Worm (Caenorhabditis elegans): ENCODE data around the gene mrpl-41.
A peak's percentile ranks its signal among the peaks of the same experiment; 100 is the strongest.

DNA sequence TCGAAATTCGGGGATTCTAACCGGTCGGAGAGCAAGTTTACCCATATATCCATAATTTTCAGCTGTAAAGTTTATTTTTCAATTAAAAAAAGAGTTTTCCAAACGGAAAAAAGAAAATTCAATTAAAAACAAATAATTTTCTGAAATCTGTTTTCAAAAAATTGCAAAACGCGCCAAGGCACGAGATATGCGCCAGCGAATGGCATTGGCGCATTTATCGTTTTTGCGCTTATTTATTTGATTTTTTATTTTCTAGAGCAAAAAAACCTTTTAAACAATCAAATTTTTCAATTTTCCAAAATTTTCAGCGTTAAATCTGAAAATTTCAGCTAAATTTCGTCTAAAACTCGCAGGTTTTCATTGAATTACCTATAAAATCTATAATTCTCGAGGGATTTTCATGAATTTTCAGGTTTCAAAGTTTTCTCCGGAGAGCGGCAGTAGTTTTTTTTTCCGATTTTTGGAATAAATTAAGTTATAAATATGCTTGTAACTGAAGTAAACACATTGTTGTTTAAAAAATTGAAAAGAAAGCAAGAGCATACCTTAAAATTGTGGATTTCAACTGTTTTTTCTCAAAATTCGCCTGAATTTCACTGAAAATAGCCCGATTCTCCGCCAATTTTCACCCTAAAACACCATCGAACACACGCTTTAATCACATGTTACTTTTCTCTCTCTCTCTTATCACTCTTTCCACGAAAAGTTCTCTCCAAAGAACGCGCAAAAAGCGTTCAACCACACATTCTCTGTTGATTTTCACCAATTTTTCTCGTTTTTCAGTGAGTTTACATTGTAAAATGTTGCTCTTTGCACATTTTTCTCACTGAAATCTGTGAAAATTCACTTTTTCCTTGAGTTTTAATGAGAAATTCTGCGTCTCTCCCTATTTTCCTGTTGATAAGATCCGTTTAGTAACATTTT lies 2.9 kb upstream of the mrpl-41 start, which contains the start of gene B0432.10:
- TF ChIP-seq pha-4 (tag; optimal IDR thresholded peaks at IDR 0.05), result peak; percentile 76
- peak; percentile 26 for TF ChIP-seq hlh-1 (tag; optimal IDR thresholded peaks at IDR 0.05)
- TF ChIP-seq snpc-4 (tag; optimal IDR thresholded peaks at IDR 0.05), result no peak
- no peak for TF ChIP-seq elt-1 (tag; optimal IDR thresholded peaks at IDR 0.05; ENCODE audit: borderline replicate concordance, insufficient read depth)
- TF ChIP-seq elt-3 (tag; optimal IDR thresholded peaks at IDR 0.05), result no peak
- TF ChIP-seq nhr-28 (tag; optimal IDR thresholded peaks at IDR 0.05), result no peak
- TF ChIP-seq nhr-76 (tag; optimal IDR thresholded peaks at IDR 0.05), result no peak

Measured in whole organism, mixed stage, embryonic.